Worm (Caenorhabditis elegans): ENCODE measurements around the gene F37A4.5.

ce11 chrIII:6681790-6682189 lies 29.9 kb upstream of the F37A4.5 start:
- TF ChIP-seq F13C5.2 (tag; optimal IDR thresholded peaks at IDR 0.05) (no peak), ama-1 (optimal IDR thresholded peaks at IDR 0.05) (no peak), pes-1 (GFP tag; IDR thresholded peaks at IDR 0.05) (no peak), B0310.2 (tag; optimal IDR thresholded peaks at IDR 0.05) (no peak), tbx-11 (GFP tag; IDR thresholded peaks at IDR 0.05) (no peak), ceh-36 (tag; optimal IDR thresholded peaks at IDR 0.05) (no peak), flt-1 (GFP tag; IDR thresholded peaks at IDR 0.05) (no peak), ets-7 (tag; optimal IDR thresholded peaks at IDR 0.05) (no peak)
